Worm (Caenorhabditis elegans) whole organism, L4 larva: ENCODE data around the gene lact-3.

Experiments used
- D1046.2 ChIP-seq: fragments of 200-800 bp; sonication (Bioruptor generic); IDR thresholded peaks from 2 replicates; pipeline ENCODE4 v1.3.6; 2022; ENCODE audit warnings: missing genetic modification characterization, missing compliant biosample characterization
- F10B5.3 ChIP-seq: sonication (generic microtip); optimal IDR thresholded peaks from 2 replicates; lab custom pipeline; 2016; ENCODE audit warnings: mild to moderate bottlenecking, missing genetic modification characterization, missing compliant biosample characterization
- F26F4.8 ChIP-seq: fragments of 200-800 bp; sonication (Bioruptor generic); conservative IDR thresholded peaks from 2 replicates; pipeline ENCODE4 v1.3.6; 2022; ENCODE audit warnings: missing genetic modification characterization, missing compliant biosample characterization
- F37D6.2 ChIP-seq: sonication (generic microtip); optimal IDR thresholded peaks from 2 replicates; lab custom pipeline; 2016; ENCODE audit warnings: mild to moderate bottlenecking, missing genetic modification characterization, missing compliant biosample characterization
- R02D3.7 ChIP-seq: fragments of 150-350 bp; sonication (generic microtip); optimal IDR thresholded peaks from 3 replicates; lab custom pipeline; 2014; ENCODE audit warnings: missing biosample characterization, missing genetic modification characterization
- Y105C5A.15 ChIP-seq: fragments of 200-800 bp; sonication (Bioruptor generic); IDR thresholded peaks from 2 replicates; pipeline ENCODE4 v1.3.6; 2022; ENCODE audit warnings: missing genetic modification characterization, missing compliant biosample characterization
- Y48G9A.11 ChIP-seq: fragments of 200-800 bp; sonication (Bioruptor generic); IDR thresholded peaks from 2 replicates; pipeline ENCODE4 v1.3.6; 2022; ENCODE audit warnings: missing genetic modification reagents, missing genetic modification characterization, missing compliant biosample characterization
- ZK546.5 ChIP-seq, 2 experiments: sonication (generic microtip); optimal IDR thresholded peaks; 2 replicates each; lab custom pipeline; 2017; ENCODE audit warnings: missing biosample characterization in 2 of 2, missing genetic modification characterization in 2 of 2
- aha-1 ChIP-seq: fragments of 150-350 bp; peaks from one replicate; lab custom pipeline; 2014; ENCODE audit warnings: missing biosample characterization, missing genetic modification characterization
- aly-2 ChIP-seq: sonication (generic microtip); optimal IDR thresholded peaks from 2 replicates; lab custom pipeline; 2018; ENCODE audit warnings: missing biosample characterization, missing genetic modification characterization
- ceh-20 ChIP-seq: fragments of 200-800 bp; sonication (Bioruptor generic); IDR thresholded peaks from 2 replicates; pipeline ENCODE4 v1.3.6; 2022; ENCODE audit warnings: missing genetic modification reagents, missing genetic modification characterization, missing compliant biosample characterization
- ceh-62 ChIP-seq: sonication (generic microtip); optimal IDR thresholded peaks from 2 replicates; lab custom pipeline; 2017; ENCODE audit warnings: missing biosample characterization, missing genetic modification characterization
- ces-1 ChIP-seq: fragments of 150-350 bp; sonication (generic microtip); optimal IDR thresholded peaks from 4 replicates; lab custom pipeline; 2014; ENCODE audit warnings: missing biosample characterization, missing genetic modification reagents, missing genetic modification characterization
- daf-16 ChIP-seq, 3 experiments: sonication (generic microtip); optimal IDR thresholded peaks; 2 replicates each; lab custom pipeline; 2016 to 2017; ENCODE audit warnings: missing genetic modification characterization in 3 of 3, missing genetic modification reagents in 3 of 3, mild to moderate bottlenecking in 2 of 3, missing compliant biosample characterization in 2 of 3, missing biosample characterization in 1 of 3, moderate library complexity in 1 of 3
- daf-8 ChIP-seq: fragments of 200-800 bp; sonication (Bioruptor generic); IDR thresholded peaks from 2 replicates; pipeline ENCODE4 v1.3.6; 2022; ENCODE audit warnings: missing genetic modification characterization, missing compliant biosample characterization
- dpl-1 ChIP-seq: fragments of 150-350 bp; optimal IDR thresholded peaks from 2 replicates; lab custom pipeline; 2014; ENCODE audit warnings: missing biosample characterization, missing genetic modification reagents, missing genetic modification characterization
- duxl-1 ChIP-seq: sonication (generic microtip); optimal IDR thresholded peaks from 2 replicates; lab custom pipeline; 2016; ENCODE audit warnings: mild to moderate bottlenecking, missing genetic modification characterization, moderate library complexity, missing compliant biosample characterization; ENCODE audit not compliant: poor library complexity
- egl-27 ChIP-seq: sonication (generic microtip); optimal IDR thresholded peaks from 3 replicates; lab custom pipeline; 2017; ENCODE audit warnings: missing biosample characterization, missing genetic modification reagents, missing genetic modification characterization
- egl-43 ChIP-seq: fragments of 200-800 bp; sonication (Bioruptor generic); IDR thresholded peaks from 2 replicates; pipeline ENCODE4 v1.3.6; 2022; ENCODE audit warnings: missing genetic modification reagents, missing genetic modification characterization, missing compliant biosample characterization
- fkh-10 ChIP-seq: fragments of 150-350 bp; optimal IDR thresholded peaks from 2 replicates; lab custom pipeline; 2014; ENCODE audit warnings: missing biosample characterization, missing genetic modification reagents, missing genetic modification characterization
- fos-1 ChIP-seq: fragments of 150-350 bp; optimal IDR thresholded peaks from 2 replicates; lab custom pipeline; 2014; ENCODE audit warnings: missing biosample characterization, missing genetic modification characterization
- gei-8 ChIP-seq: fragments of 200-800 bp; sonication (Bioruptor generic); optimal IDR thresholded peaks from 2 replicates; lab custom pipeline; 2018; ENCODE audit warnings: mild to moderate bottlenecking, missing genetic modification characterization, missing compliant biosample characterization
- hlh-11 ChIP-seq: fragments of 200-800 bp; sonication (Bioruptor generic); optimal IDR thresholded peaks from 2 replicates; lab custom pipeline; 2018; ENCODE audit warnings: mild to moderate bottlenecking, missing genetic modification characterization, missing compliant biosample characterization
- hlh-30 ChIP-seq: sonication (generic microtip); optimal IDR thresholded peaks from 2 replicates; lab custom pipeline; 2017; ENCODE audit warnings: antibody characterized with exemption, mild to moderate bottlenecking, missing genetic modification characterization, missing compliant biosample characterization; ENCODE audit not compliant: insufficient read depth
- jun-1 ChIP-seq: fragments of 150-350 bp; optimal IDR thresholded peaks from 2 replicates; lab custom pipeline; 2014; ENCODE audit warnings: missing biosample characterization, missing genetic modification reagents, missing genetic modification characterization
- lin-29 ChIP-seq: fragments of 200-800 bp; sonication (Bioruptor generic); IDR thresholded peaks from 2 replicates; pipeline ENCODE4 v1.3.6; 2022; ENCODE audit warnings: missing genetic modification reagents, missing genetic modification characterization, missing compliant biosample characterization
- lin-38 ChIP-seq: fragments of 200-800 bp; sonication (Bioruptor generic); IDR thresholded peaks from 2 replicates; pipeline ENCODE4 v1.3.6; 2022; ENCODE audit warnings: missing genetic modification reagents, missing genetic modification characterization, missing compliant biosample characterization
- lir-3 ChIP-seq: sonication (generic microtip); optimal IDR thresholded peaks from 2 replicates; lab custom pipeline; 2016; ENCODE audit warnings: mild to moderate bottlenecking, missing genetic modification characterization, missing compliant biosample characterization
- madf-9 ChIP-seq: fragments of 200-800 bp; sonication (Bioruptor generic); conservative IDR thresholded peaks from 2 replicates; pipeline ENCODE4 v1.3.6; 2022; ENCODE audit warnings: missing genetic modification reagents, missing genetic modification characterization, missing compliant biosample characterization
- mdt-29 ChIP-seq: fragments of 200-800 bp; sonication (Bioruptor generic); IDR thresholded peaks from 2 replicates; pipeline ENCODE4 v1.3.6; 2022; ENCODE audit warnings: missing genetic modification reagents, missing genetic modification characterization, missing compliant biosample characterization
- mep-1 ChIP-seq: fragments of 150-350 bp; sonication (generic microtip); optimal IDR thresholded peaks from 3 replicates; lab custom pipeline; 2014; ENCODE audit warnings: missing biosample characterization, missing genetic modification characterization
- mes-2 ChIP-seq: sonication (generic microtip); optimal IDR thresholded peaks from 2 replicates; lab custom pipeline; 2016; ENCODE audit warnings: missing genotype, mild to moderate bottlenecking, missing genetic modification characterization, missing compliant biosample characterization; ENCODE audit not compliant: poor library complexity, severe bottlenecking
- mxl-2 ChIP-seq: fragments of 200-800 bp; sonication (Bioruptor generic); conservative IDR thresholded peaks from 2 replicates; pipeline ENCODE4 v1.3.6; 2022; ENCODE audit warnings: missing genetic modification reagents, missing genetic modification characterization, missing compliant biosample characterization
- mxl-3 ChIP-seq: fragments of 200-800 bp; sonication (Bioruptor generic); optimal IDR thresholded peaks from 2 replicates; lab custom pipeline; 2018; ENCODE audit warnings: mild to moderate bottlenecking, missing genetic modification characterization, missing compliant biosample characterization
- nhr-102 ChIP-seq: sonication (generic microtip); optimal IDR thresholded peaks from 2 replicates; lab custom pipeline; 2016; ENCODE audit warnings: mild to moderate bottlenecking, missing genetic modification characterization, moderate library complexity, missing compliant biosample characterization
- nhr-11 ChIP-seq: fragments of 150-350 bp; optimal IDR thresholded peaks from 2 replicates; lab custom pipeline; 2014; ENCODE audit warnings: missing biosample characterization, missing genetic modification characterization
- nhr-111 ChIP-seq: fragments of 200-800 bp; sonication (Bioruptor generic); optimal IDR thresholded peaks from 2 replicates; lab custom pipeline; 2018; ENCODE audit warnings: mild to moderate bottlenecking, missing genetic modification characterization, missing compliant biosample characterization
- nhr-28 ChIP-seq: fragments of 150-350 bp; optimal IDR thresholded peaks from 2 replicates; lab custom pipeline; 2014; ENCODE audit warnings: missing biosample characterization, missing genetic modification characterization
- nhr-42 ChIP-seq: fragments of 200-800 bp; sonication (Bioruptor generic); IDR thresholded peaks from 2 replicates; pipeline ENCODE4 v1.3.6; 2022; ENCODE audit warnings: missing genetic modification characterization, missing compliant biosample characterization
- nhr-77 ChIP-seq: fragments of 150-350 bp; optimal IDR thresholded peaks from 2 replicates; lab custom pipeline; 2014; ENCODE audit warnings: missing biosample characterization, missing genetic modification characterization
- php-3 ChIP-seq: fragments of 200-800 bp; sonication (Bioruptor generic); IDR thresholded peaks from 2 replicates; pipeline ENCODE4 v1.3.6; 2022; ENCODE audit warnings: missing genetic modification reagents, missing genetic modification characterization, missing compliant biosample characterization
- pqm-1 ChIP-seq: sonication (generic microtip); optimal IDR thresholded peaks from 2 replicates; lab custom pipeline; 2017; ENCODE audit warnings: missing biosample characterization, missing genetic modification characterization
- rbr-2 ChIP-seq: sonication (generic microtip); optimal IDR thresholded peaks from 2 replicates; lab custom pipeline; 2016; ENCODE audit warnings: missing genotype, missing genetic modification characterization, missing compliant biosample characterization
- skn-1 ChIP-seq: fragments of 150-350 bp; optimal IDR thresholded peaks from 2 replicates; lab custom pipeline; 2014; ENCODE audit warnings: missing biosample characterization, missing genetic modification characterization
- snpc-4 ChIP-seq: fragments of 150-350 bp; optimal IDR thresholded peaks from 2 replicates; lab custom pipeline; 2014; ENCODE audit warnings: missing biosample characterization, missing genetic modification characterization
- spr-3 ChIP-seq: fragments of 200-800 bp; sonication (Bioruptor generic); optimal IDR thresholded peaks from 2 replicates; lab custom pipeline; 2018; ENCODE audit warnings: mild to moderate bottlenecking, missing genetic modification characterization, missing compliant biosample characterization
- tra-1 ChIP-seq: fragments of 200-800 bp; sonication (Bioruptor generic); IDR thresholded peaks from 2 replicates; pipeline ENCODE4 v1.3.6; 2022; ENCODE audit warnings: missing genetic modification reagents, missing genetic modification characterization, missing compliant biosample characterization
- unc-39 ChIP-seq: sonication (generic microtip); optimal IDR thresholded peaks from 2 replicates; lab custom pipeline; 2017; ENCODE audit warnings: missing biosample characterization, missing genetic modification characterization
- vab-7 ChIP-seq: fragments of 200-800 bp; sonication (Bioruptor generic); IDR thresholded peaks from 2 replicates; pipeline ENCODE4 v1.3.6; 2022; ENCODE audit warnings: missing genetic modification reagents, missing genetic modification characterization, missing compliant biosample characterization
- zfp-2 ChIP-seq: sonication (generic microtip); optimal IDR thresholded peaks from 2 replicates; lab custom pipeline; 2016; ENCODE audit warnings: mild to moderate bottlenecking, missing genetic modification characterization, missing compliant biosample characterization
- zfp-3 ChIP-seq: fragments of 200-800 bp; sonication (Bioruptor generic); conservative IDR thresholded peaks from 2 replicates; pipeline ENCODE4 v1.3.6; 2022; ENCODE audit warnings: missing genetic modification reagents, missing genetic modification characterization, missing compliant biosample characterization
- ztf-11 ChIP-seq: fragments of 150-350 bp; optimal IDR thresholded peaks from 2 replicates; lab custom pipeline; 2014; ENCODE audit warnings: missing biosample characterization, missing genetic modification characterization

Gene lact-3

ce11 chrII:10657632-10658108 is at the start of gene lact-3 (continued):
- TF ChIP-seq aly-2 = no peak
- TF ChIP-seq nhr-77 (tag; lab: Kevin White, UChicago) = no peak
- TF ChIP-seq ceh-20 (GFP tag; lab: Robert Waterston, UW) = no peak
- TF ChIP-seq hlh-30 (tag; lab: Kevin White, UChicago) = no peak
- no peak for TF ChIP-seq unc-39
- TF ChIP-seq madf-9 = no peak
- peak; percentile 21 for TF ChIP-seq hlh-11 (tag; lab: Kevin White, UChicago)
- no peak for TF ChIP-seq egl-27 (tag; lab: Kevin White, UChicago)
- no peak for TF ChIP-seq dpl-1 (GFP tag; lab: Kevin White, UChicago)
- TF ChIP-seq egl-43 = peak; percentile 41; the same call in 1 of the 2 replicates
- no peak for TF ChIP-seq fos-1 (tag; lab: Kevin White, UChicago)
- TF ChIP-seq ces-1 = no peak
- no peak for TF ChIP-seq vab-7 (GFP tag; lab: Robert Waterston, UW)
- no peak for TF ChIP-seq nhr-11
- TF ChIP-seq snpc-4 (tag; lab: Kevin White, UChicago) = no peak
- TF ChIP-seq nhr-28 = peak; percentile 65
- peak; percentile 62; the same call in 1 of the 2 replicates for TF ChIP-seq tra-1 (GFP tag; lab: Robert Waterston, UW)
- peak; percentile 49; the same call in 1 of the 2 replicates for TF ChIP-seq nhr-42 (GFP tag; lab: Robert Waterston, UW)
- no peak for TF ChIP-seq daf-16 (GFP tag; optimal IDR thresholded peaks at IDR 0.05; lab: Kevin White, UChicago)
- peak; percentile 36 for TF ChIP-seq daf-16 (tag; optimal IDR thresholded peaks at IDR 0.05; lab: Kevin White, UChicago)
- TF ChIP-seq gei-8 (GFP tag; lab: Kevin White, UChicago) = no peak
- no peak for TF ChIP-seq D1046.2 (GFP tag; lab: Robert Waterston, UW)
- TF ChIP-seq spr-3 = no peak
- no peak for TF ChIP-seq daf-8 (GFP tag; lab: Robert Waterston, UW)
- no peak for TF ChIP-seq lin-29
- TF ChIP-seq lir-3 (tag; lab: Kevin White, UChicago) = no peak
- TF ChIP-seq skn-1 (tag; lab: Kevin White, UChicago) = no peak
- no peak for TF ChIP-seq jun-1 (tag; lab: Kevin White, UChicago)
- peak; percentile 41 for TF ChIP-seq nhr-111
- no peak for TF ChIP-seq rbr-2 (tag; lab: Kevin White, UChicago)
- no peak for TF ChIP-seq Y105C5A.15
- no peak for TF ChIP-seq F10B5.3 (tag; lab: Kevin White, UChicago)
- TF ChIP-seq ztf-11 (tag; lab: Kevin White, UChicago) = no peak
- 0 out of 2 replicates have a peak, but pooled peaks have one; percentile 40 for TF ChIP-seq F26F4.8 (GFP tag; lab: Robert Waterston, UW)
- no peak for TF ChIP-seq mxl-2 (GFP tag; lab: Robert Waterston, UW)
- peak; percentile 51; the same call in 1 of the 2 replicates for TF ChIP-seq php-3 (GFP tag; lab: Robert Waterston, UW)
- no peak for TF ChIP-seq mdt-29 (GFP tag; lab: Robert Waterston, UW)
- TF ChIP-seq ZK546.5 (tag; optimal IDR thresholded peaks at IDR 0.05; lab: Kevin White, UChicago) = no peak
- peak; percentile 69 for TF ChIP-seq lin-38 (GFP tag; lab: Robert Waterston, UW)
- no peak for TF ChIP-seq ceh-62 (tag; lab: Kevin White, UChicago)
- peak; percentile 40 for TF ChIP-seq Y48G9A.11 (GFP tag; lab: Robert Waterston, UW)
- TF ChIP-seq mxl-3 (GFP tag; lab: Kevin White, UChicago) = peak; percentile 25
- TF ChIP-seq pqm-1 = peak; percentile 14
- TF ChIP-seq mep-1 (tag; lab: Kevin White, UChicago) = no peak
- TF ChIP-seq R02D3.7 = no peak
- TF ChIP-seq mes-2 = peak; percentile 57
- TF ChIP-seq F37D6.2 = no peak
- TF ChIP-seq aha-1 = no peak
- TF ChIP-seq fkh-10 = no peak
- no peak for TF ChIP-seq duxl-1
- TF ChIP-seq zfp-2 = no peak
- TF ChIP-seq nhr-102 (tag; lab: Kevin White, UChicago) = no peak
- TF ChIP-seq zfp-3 (GFP tag; lab: Robert Waterston, UW) = no peak
